Fruit fly (Drosophila melanogaster) whole organism, pupa: Measurements from ENCODE around the gene NimC4.

ENCODE experiments used
- CG10348 ChIP-seq: fragments of 200-800 bp; sonication (Bioruptor generic); IDR thresholded peaks from 2 replicates; pipeline ENCODE4 v1.3.6; 2022; ENCODE audit warnings: missing biosample characterization, missing genetic modification characterization
- CG12605 ChIP-seq: fragments of 200-800 bp; sonication (Bioruptor generic); IDR thresholded peaks from 2 replicates; pipeline ENCODE4 v1.3.6; 2022; ENCODE audit warnings: missing biosample characterization, missing genetic modification characterization
- CG14655 ChIP-seq: fragments of 200-800 bp; sonication (Bioruptor generic); optimal IDR thresholded peaks from 3 replicates; lab custom pipeline; 2017; ENCODE audit warnings: mild to moderate bottlenecking, missing biosample characterization, missing genetic modification reagents, missing genetic modification characterization
- CG17806 ChIP-seq: fragments of 200-800 bp; sonication (Bioruptor generic); optimal IDR thresholded peaks from 2 replicates; lab custom pipeline; 2018; ENCODE audit warnings: missing biosample characterization, mild to moderate bottlenecking, missing genetic modification characterization, moderate library complexity
- CG32121 ChIP-seq: fragments of 200-800 bp; sonication (Bioruptor generic); IDR thresholded peaks from 2 replicates; pipeline ENCODE4 v1.3.6; 2022; ENCODE audit warnings: missing biosample characterization, missing genetic modification characterization
- CG4496 ChIP-seq: fragments of 200-800 bp; sonication (Bioruptor generic); IDR thresholded peaks from 3 replicates; pipeline ENCODE4 v1.3.6; 2022; ENCODE audit warnings: missing biosample characterization, missing genetic modification characterization
- EcR ChIP-seq: fragments of 200-800 bp; sonication (Bioruptor generic); optimal IDR thresholded peaks from 3 replicates; lab custom pipeline; 2019; ENCODE audit warnings: missing biosample characterization, missing genetic modification characterization, mild to moderate bottlenecking, moderate library complexity, missing genetic modification reagents
- Ets98B ChIP-seq: fragments of 200-800 bp; sonication (Bioruptor generic); IDR thresholded peaks from 2 replicates; pipeline ENCODE4 v1.3.6; 2022; ENCODE audit warnings: missing biosample characterization, missing genetic modification characterization
- Snoo ChIP-seq: fragments of 200-800 bp; sonication (Bioruptor generic); optimal IDR thresholded peaks from 3 replicates; lab custom pipeline; 2017; ENCODE audit warnings: missing biosample characterization, mild to moderate bottlenecking, missing genetic modification characterization, inconsistent platforms
- fd96Ca ChIP-seq: fragments of 200-800 bp; sonication (Bioruptor generic); IDR thresholded peaks from 3 replicates; pipeline ENCODE4 v1.3.6; 2022; ENCODE audit warnings: missing biosample characterization, missing genetic modification characterization
- rn ChIP-seq: fragments of 200-800 bp; sonication (Bioruptor generic); IDR thresholded peaks from 2 replicates; pipeline ENCODE4 v1.3.6; 2022; ENCODE audit warnings: missing biosample characterization, missing genetic modification characterization

- TF ChIP-seq CG4496 (GFP tag; lab: Robert Waterston, UW) (no peak), EcR (GFP tag; lab: Kevin White, UChicago) (no peak), CG14655 (GFP tag; lab: Kevin White, UChicago) (no peak), Snoo (no peak), CG12605 (no peak), CG10348 (GFP tag; lab: Robert Waterston, UW) (no peak), CG17806 (no peak), rn (GFP tag; lab: Robert Waterston, UW) (no peak), Ets98B (GFP tag; lab: Robert Waterston, UW) (no peak), CG32121 (GFP tag; lab: Robert Waterston, UW) (no peak), fd96Ca (GFP tag; lab: Robert Waterston, UW) (no peak)
Observed at dm6 chr2L:14026778-14027177, 20.6 kb upstream of the NimC4 start, which contains the start of gene hll.
